Fruit fly (Drosophila melanogaster) whole organism: Measurements from ENCODE around the gene flr.

Experiments used
- EcR ChIP-seq, 2 experiments: fragments of >200 bp; optimal IDR thresholded peaks; 2 replicates each; lab custom pipeline; 2017; ENCODE audit warnings: missing biosample characterization in 2 of 2, missing genetic modification characterization in 2 of 2, missing genetic modification reagents in 2 of 2
- pan ChIP-seq: fragments of >200 bp; optimal IDR thresholded peaks from 2 replicates; lab custom pipeline; 2017
- psq ChIP-seq: fragments of >200 bp; optimal IDR thresholded peaks from 2 replicates; lab custom pipeline; 2017

dm6 chr3L:13377657-13378056 lies 35.0 kb upstream of the flr start, which contains the start of gene CG14111:
- TF ChIP-seq psq (lab: Kevin White, UChicago) = no peak
- no peak for TF ChIP-seq EcR (GFP tag; optimal IDR thresholded peaks at IDR 0.05; lab: Kevin White, UChicago)
- TF ChIP-seq pan = no peak
